Worm (Caenorhabditis elegans) whole organism, midembryonic: ENCODE measurements around the gene Y61A9LA.7.

Experiments used
- cog-1 ChIP-seq: sonication (generic microtip); optimal IDR thresholded peaks from 2 replicates; lab custom pipeline; 2016; ENCODE audit warnings: missing genetic modification characterization, missing compliant biosample characterization
- flt-1 ChIP-seq: fragments of 200-800 bp; sonication (Bioruptor generic); IDR thresholded peaks from 2 replicates; pipeline ENCODE4 v1.3.6; 2022; ENCODE audit warnings: missing genetic modification characterization, missing compliant biosample characterization
- klf-2 ChIP-seq: fragments of 200-800 bp; sonication (Bioruptor generic); conservative IDR thresholded peaks from 2 replicates; pipeline ENCODE4 v1.3.6; 2022; ENCODE audit warnings: missing genetic modification reagents, missing genetic modification characterization, missing compliant biosample characterization
- med-1 ChIP-seq: sonication (generic microtip); optimal IDR thresholded peaks from 2 replicates; lab custom pipeline; 2017; ENCODE audit warnings: missing genetic modification characterization, mild to moderate bottlenecking, missing compliant biosample characterization, antibody characterized with exemption, missing genetic modification reagents; ENCODE audit not compliant: insufficient read depth
- tab-1 ChIP-seq: fragments of 200-800 bp; sonication (Bioruptor generic); IDR thresholded peaks from 2 replicates; pipeline ENCODE4 v1.3.6; 2022; ENCODE audit warnings: missing genetic modification characterization, missing compliant biosample characterization
- ztf-23 ChIP-seq: fragments of 200-800 bp; sonication (Bioruptor generic); IDR thresholded peaks from 2 replicates; pipeline ENCODE4 v1.3.6; 2022; ENCODE audit warnings: missing genetic modification reagents, missing genetic modification characterization, missing compliant biosample characterization

DNA sequence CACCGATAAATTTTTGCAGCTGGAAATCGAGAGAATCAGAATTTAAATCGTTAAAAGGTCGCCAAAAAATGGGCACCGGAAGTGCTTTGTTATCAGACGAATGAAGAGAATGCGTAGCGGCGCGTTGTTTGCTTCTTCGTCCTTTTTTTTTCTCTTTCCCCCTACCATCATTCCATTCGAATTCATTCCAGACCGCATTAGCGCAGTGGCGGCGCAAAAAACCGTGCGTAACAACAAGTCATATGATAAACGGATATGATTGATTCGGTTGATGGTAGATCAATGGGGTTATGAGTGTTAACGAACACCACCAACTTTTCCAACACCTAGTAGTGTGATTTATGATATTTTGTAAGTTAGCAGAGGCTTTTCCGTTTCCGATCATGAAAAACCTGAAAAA is 36.3 kb downstream of the Y61A9LA.7 start:
- no peak for TF ChIP-seq ztf-23
- no peak for TF ChIP-seq tab-1 (GFP tag; lab: Robert Waterston, UW)
- TF ChIP-seq flt-1 (GFP tag; lab: Robert Waterston, UW) = no peak
- no peak for TF ChIP-seq cog-1 (tag; lab: Kevin White, UChicago)
- TF ChIP-seq klf-2 (GFP tag; lab: Robert Waterston, UW) = no peak
- TF ChIP-seq med-1 (GFP tag; lab: Kevin White, UChicago) = no peak
